Worm (Caenorhabditis elegans): ENCODE measurements around the gene srg-25.

DNA sequence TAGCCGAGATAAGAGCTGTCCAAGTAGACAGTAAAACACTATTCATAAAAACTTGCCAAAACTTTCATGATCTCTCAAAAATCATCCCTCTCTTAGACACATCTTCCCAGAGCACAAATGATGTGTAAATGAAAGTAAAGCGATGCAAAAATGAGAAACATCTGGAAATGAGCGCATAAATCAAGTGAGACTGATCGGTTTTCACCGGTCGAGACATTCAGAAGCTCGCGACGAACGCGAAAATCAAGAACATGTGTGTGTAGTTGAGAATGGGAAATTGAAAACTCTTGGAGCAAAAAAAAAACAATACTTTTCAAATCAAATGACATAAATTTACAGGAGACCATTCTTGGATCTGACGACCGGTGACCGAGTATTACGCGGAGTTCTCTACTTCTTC, 41.0 kb downstream of the srg-25 start:
- TF ChIP-seq ref-1 (GFP tag; conservative IDR thresholded peaks at IDR 0.05): no peak
- TF ChIP-seq flt-1 (GFP tag; IDR thresholded peaks at IDR 0.05): no peak
- TF ChIP-seq T22C8.4 (GFP tag; IDR thresholded peaks at IDR 0.05): no peak
- TF ChIP-seq klf-2 (GFP tag; conservative IDR thresholded peaks at IDR 0.05): no peak
- TF ChIP-seq med-1 (GFP tag; optimal IDR thresholded peaks at IDR 0.05; ENCODE audit: insufficient read depth): no peak
- TF ChIP-seq ztf-23 (GFP tag; IDR thresholded peaks at IDR 0.05): no peak
- TF ChIP-seq tab-1 (GFP tag; IDR thresholded peaks at IDR 0.05): no peak
- TF ChIP-seq cog-1 (tag; optimal IDR thresholded peaks at IDR 0.05): no peak
